Worm (Caenorhabditis elegans): ENCODE measurements around the gene F54F2.14.

ce11 chrIII:8815699-8816098 is 24.4 kb downstream of the F54F2.14 start:
- no peak for TF ChIP-seq ztf-29 (GFP tag; IDR thresholded peaks at IDR 0.05)
- no peak for TF ChIP-seq med-1 (GFP tag; optimal IDR thresholded peaks at IDR 0.05; ENCODE audit: insufficient read depth)
- TF ChIP-seq T22C8.4 (GFP tag; IDR thresholded peaks at IDR 0.05) = no peak
- no peak for TF ChIP-seq flt-1 (GFP tag; IDR thresholded peaks at IDR 0.05)
- TF ChIP-seq ref-1 (GFP tag; conservative IDR thresholded peaks at IDR 0.05) = no peak
- TF ChIP-seq ztf-23 (GFP tag; IDR thresholded peaks at IDR 0.05) = no peak
- TF ChIP-seq klf-2 (GFP tag; conservative IDR thresholded peaks at IDR 0.05) = no peak
